Fruit fly (Drosophila melanogaster): ENCODE measurements around the gene eca.

The eca gene

DNA sequence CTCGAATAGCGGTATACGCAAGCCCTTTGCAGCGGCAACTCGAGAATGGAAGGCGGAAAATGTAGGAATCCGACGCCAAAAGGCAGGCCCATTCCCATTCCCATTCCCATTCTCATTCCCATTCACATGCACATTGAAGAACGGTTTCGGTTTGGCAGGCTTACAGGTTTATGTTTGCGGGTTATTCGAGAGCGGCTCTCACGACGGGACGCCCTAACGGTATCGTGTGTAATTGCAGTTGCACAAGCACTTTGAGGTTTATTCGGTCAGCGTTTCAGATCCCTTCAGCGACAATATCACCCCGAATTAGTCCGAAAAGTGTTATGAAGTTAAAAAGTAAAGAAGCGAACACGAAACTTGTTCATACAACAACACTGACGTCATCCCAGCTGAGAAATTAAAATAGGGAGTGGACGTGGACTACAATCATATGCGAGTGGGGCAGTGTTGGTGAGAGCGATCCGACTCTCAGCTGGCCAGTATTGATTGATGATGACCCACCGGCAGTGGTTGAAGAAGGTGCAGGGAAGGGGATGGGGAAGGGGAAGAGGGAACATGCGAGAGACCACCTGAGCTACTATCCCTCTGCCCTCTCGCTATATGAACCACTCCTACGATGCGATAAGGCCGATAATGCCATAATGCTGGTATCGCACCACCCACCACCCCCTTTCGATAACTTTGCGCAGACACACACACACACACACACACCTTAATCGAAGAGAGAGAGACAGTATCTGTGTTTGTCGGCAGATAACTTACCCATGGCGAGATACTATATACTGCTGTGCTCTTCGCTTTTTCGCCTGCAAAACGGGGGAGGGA, 19.1 kb upstream of the eca start:
- TF ChIP-seq cyc (GFP tag; optimal IDR thresholded peaks at IDR 0.05) (no peak), svp (GFP tag) (peak; percentile 85), fkh (GFP tag; optimal IDR thresholded peaks at IDR 0.05) (peak; percentile 13), CG11902 (GFP tag; optimal IDR thresholded peaks at IDR 0.05) (no peak), fd85E (GFP tag; optimal IDR thresholded peaks at IDR 0.05) (peak; percentile 1), Lpt (GFP tag; optimal IDR thresholded peaks at IDR 0.05) (peak; percentile 33), CG6854 (GFP tag; optimal IDR thresholded peaks at IDR 0.05) (no peak), vri (GFP tag; optimal IDR thresholded peaks at IDR 0.05) (peak; percentile 99), CG16779 (tag; optimal IDR thresholded peaks at IDR 0.05) (peak; percentile 42)

DNA sequence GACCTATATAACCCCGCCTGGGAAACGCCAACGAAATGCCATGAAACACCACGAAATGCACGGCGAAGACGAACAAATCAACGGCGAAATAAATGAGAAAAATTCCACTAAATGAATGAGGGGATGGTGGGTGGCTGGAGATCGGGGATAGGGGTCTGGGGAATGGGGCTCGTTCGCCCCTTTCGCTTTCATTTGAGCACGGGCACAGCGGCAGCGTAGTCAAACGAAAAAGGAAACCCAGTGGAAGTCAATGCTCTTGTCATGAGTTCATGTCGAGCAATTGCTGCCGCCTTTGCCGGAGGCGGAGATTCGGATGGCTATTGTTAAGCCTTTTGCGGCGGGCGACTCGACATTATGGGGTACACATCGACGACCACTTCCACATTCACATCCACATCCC, 18.0 kb upstream of the eca start:
- no peak for TF ChIP-seq Eip93F (GFP tag; optimal IDR thresholded peaks at IDR 0.05)
- TF ChIP-seq Blimp-1 (GFP tag; optimal IDR thresholded peaks at IDR 0.05): peak; percentile 55

DNA sequence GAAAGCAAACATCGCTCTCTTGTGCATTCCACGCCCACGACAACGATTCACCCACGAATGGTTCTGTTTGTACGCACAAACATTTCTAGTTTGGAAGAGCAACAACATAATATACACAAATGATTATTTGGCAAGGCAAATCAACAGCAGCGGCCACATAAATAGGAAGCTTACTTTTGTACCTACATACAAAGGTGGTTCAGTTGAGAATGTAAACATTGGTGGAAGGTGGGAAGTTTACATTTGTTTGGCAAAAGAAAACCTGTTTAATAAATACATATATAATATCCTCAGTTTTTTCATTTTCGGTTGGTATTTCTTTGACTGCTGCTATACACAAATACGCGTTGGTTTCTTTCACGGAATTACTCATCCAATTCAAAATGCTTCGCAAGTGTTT, 17.3 kb upstream of the eca start:
- TF ChIP-seq CG4318 (GFP tag; optimal IDR thresholded peaks at IDR 0.05) (no peak), CG31627 (GFP tag; optimal IDR thresholded peaks at IDR 0.05) (peak; percentile 66), CG11762 (GFP tag; optimal IDR thresholded peaks at IDR 0.05; ENCODE audit: insufficient read depth) (peak; percentile 64), Sox14 (GFP tag; optimal IDR thresholded peaks at IDR 0.05) (peak; percentile 59), Gug (GFP tag; IDR thresholded peaks at IDR 0.05) (no peak), CG6854 (GFP tag; optimal IDR thresholded peaks at IDR 0.05) (no peak), CG3032 (tag; optimal IDR thresholded peaks at IDR 0.05) (no peak), Eip93F (GFP tag; optimal IDR thresholded peaks at IDR 0.05) (peak; percentile 27), Sox102F (GFP tag; optimal IDR thresholded peaks at IDR 0.05) (peak; percentile 48), Smox (GFP tag; optimal IDR thresholded peaks at IDR 0.05) (no peak), topi (GFP tag; optimal IDR thresholded peaks at IDR 0.05) (peak; percentile 53), dsx (GFP tag; optimal IDR thresholded peaks at IDR 0.05; ENCODE audit: poor library complexity, severe bottlenecking) (no peak), Eip78C (GFP tag) (peak; percentile 82), CG10631 (GFP tag; optimal IDR thresholded peaks at IDR 0.05) (peak; percentile 51), spab (GFP tag; optimal IDR thresholded peaks at IDR 0.05) (no peak), CG7368 (GFP tag; optimal IDR thresholded peaks at IDR 0.05) (no peak), acj6 (GFP tag; optimal IDR thresholded peaks at IDR 0.05) (no peak), Hr39 (GFP tag; optimal IDR thresholded peaks at IDR 0.05) (peak; percentile 58), Lpt (GFP tag; optimal IDR thresholded peaks at IDR 0.05) (peak; percentile 54), Ets96B (tag; optimal IDR thresholded peaks at IDR 0.05) (peak; percentile 29), CG32006 (GFP tag; optimal IDR thresholded peaks at IDR 0.05) (peak; percentile 78), CG9139 (GFP tag; optimal IDR thresholded peaks at IDR 0.05) (no peak), Hr38 (GFP tag; optimal IDR thresholded peaks at IDR 0.05) (no peak), Met (GFP tag; optimal IDR thresholded peaks at IDR 0.05) (peak; percentile 65), CG6808 (GFP tag; optimal IDR thresholded peaks at IDR 0.05) (no peak), Blimp-1 (GFP tag; optimal IDR thresholded peaks at IDR 0.05) (no peak), vri (GFP tag; optimal IDR thresholded peaks at IDR 0.05) (peak; percentile 55), CG10669 (GFP tag; optimal IDR thresholded peaks at IDR 0.05) (peak; percentile 41), fd59A (GFP tag; optimal IDR thresholded peaks at IDR 0.05) (no peak), CG11902 (GFP tag; optimal IDR thresholded peaks at IDR 0.05) (no peak), CG3919 (GFP tag; optimal IDR thresholded peaks at IDR 0.05) (peak; percentile 53), Hr4 (GFP tag; optimal IDR thresholded peaks at IDR 0.05) (peak; percentile 83), CG16779 (tag; optimal IDR thresholded peaks at IDR 0.05) (peak; percentile 9), CG11294 (GFP tag; IDR thresholded peaks at IDR 0.05) (no peak), Sox15 (GFP tag; optimal IDR thresholded peaks at IDR 0.05) (no peak), CG34406 (GFP tag; optimal IDR thresholded peaks at IDR 0.05) (peak; percentile 42), svp (GFP tag) (peak; percentile 73), esn (GFP tag; optimal IDR thresholded peaks at IDR 0.05) (peak; percentile 64), CG8319 (GFP tag; optimal IDR thresholded peaks at IDR 0.05) (no peak), CG15336 (GFP tag; IDR thresholded peaks at IDR 0.05) (no peak), fd85E (GFP tag; optimal IDR thresholded peaks at IDR 0.05) (no peak), Ets21C (GFP tag; optimal IDR thresholded peaks at IDR 0.05) (peak; percentile 13), cyc (GFP tag; optimal IDR thresholded peaks at IDR 0.05) (peak; percentile 38), pdm3 (GFP tag; optimal IDR thresholded peaks at IDR 0.05) (peak; percentile 67)

Data from whole organism, prepupa.